Worm (Caenorhabditis elegans) whole organism, mixed stage, embryonic: ENCODE measurements around the gene srx-118.

ENCODE experiments used
- blmp-1 ChIP-seq: fragments of 150-350 bp; optimal IDR thresholded peaks from 2 replicates; lab custom pipeline; 2014; ENCODE audit warnings: missing biosample characterization, missing genetic modification characterization
- nhr-12 ChIP-seq: fragments of 150-350 bp; optimal IDR thresholded peaks from 2 replicates; lab custom pipeline; 2014; ENCODE audit warnings: missing biosample characterization, missing genetic modification characterization
- sem-2 ChIP-seq: fragments of 200-800 bp; sonication (Bioruptor generic); optimal IDR thresholded peaks from 2 replicates; lab custom pipeline; 2018; ENCODE audit warnings: mild to moderate bottlenecking, missing genetic modification characterization, missing compliant biosample characterization
- ztf-11 ChIP-seq: fragments of 150-350 bp; optimal IDR thresholded peaks from 2 replicates; lab custom pipeline; 2014; ENCODE audit warnings: missing biosample characterization, missing genetic modification characterization

ce11 chrII:12518008-12518407, 7.6 kb upstream of the srx-118 start:
- TF ChIP-seq sem-2 (GFP tag; lab: Kevin White, UChicago) (no peak), nhr-12 (tag; lab: Kevin White, UChicago) (no peak), ztf-11 (tag; lab: Kevin White, UChicago) (no peak), blmp-1 (tag; lab: Kevin White, UChicago) (no peak)
